Fruit fly (Drosophila melanogaster): ENCODE measurements around the gene CG4198.

Gene CG4198

dm6 chrX:5289692-5290091 lies 23.4 kb upstream of the CG4198 start (continued):
- no peak for TF ChIP-seq TFAM (GFP tag; optimal IDR thresholded peaks at IDR 0.05)
- TF ChIP-seq CG9876 (GFP tag; optimal IDR thresholded peaks at IDR 0.05) = no peak
- TF ChIP-seq CkIIα-i1 (GFP tag; IDR thresholded peaks at IDR 0.05) = no peak
- peak; percentile 68 for TF ChIP-seq Bgb (GFP tag; IDR thresholded peaks at IDR 0.05; ENCODE audit: partially characterized antibody)
- no peak for TF ChIP-seq C15 (GFP tag; IDR thresholded peaks at IDR 0.05)
- TF ChIP-seq Pdp1 (GFP tag; optimal IDR thresholded peaks at IDR 0.05) = no peak
- TF ChIP-seq bcd (GFP tag; optimal IDR thresholded peaks at IDR 0.05) = no peak
- peak; percentile 33; the same call in 1 of the 3 replicates for TF ChIP-seq knrl (GFP tag; IDR thresholded peaks at IDR 0.05; ENCODE audit: partially characterized antibody)
- no peak for TF ChIP-seq Gsc (GFP tag; IDR thresholded peaks at IDR 0.05)
- no peak for TF ChIP-seq CG7928 (GFP tag; optimal IDR thresholded peaks at IDR 0.05)
- TF ChIP-seq Optix (GFP tag; IDR thresholded peaks at IDR 0.05) = no peak
- TF ChIP-seq Lim3 (GFP tag; IDR thresholded peaks at IDR 0.05) = no peak
- TF ChIP-seq CG11247 (GFP tag; IDR thresholded peaks at IDR 0.05) = no peak
- TF ChIP-seq Lpt (GFP tag; optimal IDR thresholded peaks at IDR 0.05) = no peak
- no peak for TF ChIP-seq Myb (GFP tag; optimal IDR thresholded peaks at IDR 0.05)
- 0 out of 3 replicates have a peak, but pooled peaks have one; percentile 8 for TF ChIP-seq CG17361 (GFP tag; IDR thresholded peaks at IDR 0.05)
- TF ChIP-seq CG8089 (GFP tag; optimal IDR thresholded peaks at IDR 0.05) = no peak
- TF ChIP-seq CG17568 (GFP tag; optimal IDR thresholded peaks at IDR 0.05) = no peak
- no peak for TF ChIP-seq vnd (GFP tag; IDR thresholded peaks at IDR 0.05; ENCODE audit: partially characterized antibody)
- TF ChIP-seq CG6791 (GFP tag; IDR thresholded peaks at IDR 0.05; ENCODE audit: partially characterized antibody) = peak; percentile 14; the same call in 1 of the 3 replicates
- TF ChIP-seq MBD-R2 (GFP tag; IDR thresholded peaks at IDR 0.05) = no peak
- no peak for TF ChIP-seq CG13894 (tag; optimal IDR thresholded peaks at IDR 0.05)
- TF ChIP-seq chn (GFP tag; optimal IDR thresholded peaks at IDR 0.05) = no peak
- no peak for TF ChIP-seq Hey (tag; optimal IDR thresholded peaks at IDR 0.05)

- TF ChIP-seq CG9817 (tag; optimal IDR thresholded peaks at IDR 0.05) (no peak), Hr39 (optimal IDR thresholded peaks at IDR 0.05) (peak; percentile 85)
Measured at dm6 chrX:5293141-5293540, 19.9 kb upstream of the CG4198 start.

dm6 chrX:5295766-5296165 lies 17.3 kb upstream of the CG4198 start, which contains the start of gene CG42749:
Gene CG42749 (plus strand): TSS chrX:5296066.
- no peak for TF ChIP-seq CG2678 (tag; optimal IDR thresholded peaks at IDR 0.05)
- no peak for TF ChIP-seq PHDP (tag; optimal IDR thresholded peaks at IDR 0.05)
- no peak for TF ChIP-seq Sox102F (GFP tag; optimal IDR thresholded peaks at IDR 0.05)
- no peak for TF ChIP-seq Dll (GFP tag; IDR thresholded peaks at IDR 0.05; ENCODE audit: partially characterized antibody)
- TF ChIP-seq slou (GFP tag; optimal IDR thresholded peaks at IDR 0.05) = no peak
- TF ChIP-seq Deaf1 (tag; optimal IDR thresholded peaks at IDR 0.05) = no peak
- TF ChIP-seq D (optimal IDR thresholded peaks at IDR 0.05) = no peak
- no peak for TF ChIP-seq D (GFP tag; optimal IDR thresholded peaks at IDR 0.05)
- no peak for TF ChIP-seq tll (GFP tag; optimal IDR thresholded peaks at IDR 0.05)
- TF ChIP-seq zen (tag; optimal IDR thresholded peaks at IDR 0.05) = no peak
- TF ChIP-seq C15 (GFP tag; IDR thresholded peaks at IDR 0.05) = no peak
- no peak for TF ChIP-seq repo (GFP tag; optimal IDR thresholded peaks at IDR 0.05)
- no peak for TF ChIP-seq lmd (GFP tag; IDR thresholded peaks at IDR 0.05)
- no peak for TF ChIP-seq Hr3 (GFP tag; optimal IDR thresholded peaks at IDR 0.05)
- no peak for TF ChIP-seq Sry-δ (GFP tag; optimal IDR thresholded peaks at IDR 0.05)
- no peak for TF ChIP-seq CG9932 (GFP tag; IDR thresholded peaks at IDR 0.05)
- no peak for TF ChIP-seq gt (GFP tag; IDR thresholded peaks at IDR 0.05)
- TF ChIP-seq row (GFP tag; IDR thresholded peaks at IDR 0.05) = no peak
- no peak for TF ChIP-seq ewg (GFP tag; optimal IDR thresholded peaks at IDR 0.05)
